Worm (Caenorhabditis elegans): ENCODE results near the gene K05F1.14.

DNA sequence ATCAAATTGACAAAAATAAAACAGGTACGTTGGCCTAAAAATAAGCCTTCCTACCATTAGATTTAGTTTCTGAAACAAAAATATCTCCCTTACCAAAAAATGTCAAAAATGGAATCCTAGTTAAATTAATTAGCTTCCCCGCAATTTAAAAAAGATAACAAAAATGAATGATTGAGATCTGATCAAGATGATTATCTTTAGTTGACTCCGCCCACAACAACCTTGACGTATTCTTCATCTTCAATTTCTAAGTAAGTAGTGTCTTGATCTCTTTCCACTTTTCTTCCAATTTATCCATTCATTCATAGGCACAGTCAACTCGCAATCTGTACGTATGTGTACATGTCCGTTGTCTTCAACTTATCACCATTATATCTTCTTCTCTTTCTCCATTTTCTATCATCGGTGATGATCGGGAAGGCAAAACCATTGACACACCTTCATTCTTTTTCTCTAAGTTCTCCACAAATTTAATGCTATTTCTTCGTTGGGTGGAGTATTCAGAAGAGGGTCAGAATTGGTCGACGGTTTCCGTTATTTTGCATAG is 24.0 kb downstream of the K05F1.14 start:
- TF ChIP-seq sem-4 (tag; optimal IDR thresholded peaks at IDR 0.05) (no peak), lin-13 (GFP tag; optimal IDR thresholded peaks at IDR 0.05) (no peak), zag-1 (tag; optimal IDR thresholded peaks at IDR 0.05) (no peak), aly-2 (tag; optimal IDR thresholded peaks at IDR 0.05) (no peak), Y55F3AM.14 (GFP tag; optimal IDR thresholded peaks at IDR 0.05) (no peak), unc-62 (GFP tag; optimal IDR thresholded peaks at IDR 0.05) (no peak), nhr-10 (tag; optimal IDR thresholded peaks at IDR 0.05) (no peak), mab-5 (tag; optimal IDR thresholded peaks at IDR 0.05) (no peak), egl-27 (tag; optimal IDR thresholded peaks at IDR 0.05) (no peak), ama-1 (optimal IDR thresholded peaks at IDR 0.05) (no peak), lin-11 (tag; optimal IDR thresholded peaks at IDR 0.05) (no peak), nhr-12 (tag; optimal IDR thresholded peaks at IDR 0.05) (no peak), skn-1 (tag; optimal IDR thresholded peaks at IDR 0.05) (no peak), nhr-11 (tag; optimal IDR thresholded peaks at IDR 0.05) (no peak)

Measured in whole organism, L2 larva.